Fruit fly (Drosophila melanogaster) whole organism, embryonic: Measurements from ENCODE around the gene scramb2.

Experiments
- ATbp ChIP-seq: fragments of 200-800 bp; sonication (Bioruptor generic); optimal IDR thresholded peaks from 2 replicates; lab custom pipeline; 2017; ENCODE audit warnings: missing biosample characterization, mild to moderate bottlenecking, missing genetic modification characterization, missing genetic modification reagents
- Ada2b ChIP-seq: fragments of 200-800 bp; sonication (Bioruptor generic); IDR thresholded peaks from 2 replicates; pipeline ENCODE4 v1.3.6; 2022; ENCODE audit warnings: missing biosample characterization, missing genetic modification characterization
- Aef1 ChIP-seq: fragments of 200-800 bp; sonication (Bioruptor generic); IDR thresholded peaks from 3 replicates; pipeline ENCODE4 v1.3.6; 2022; ENCODE audit warnings: missing biosample characterization, missing genetic modification characterization
- Atf3 ChIP-seq: fragments of 200-800 bp; sonication (Bioruptor generic); optimal IDR thresholded peaks from 3 replicates; lab custom pipeline; 2016; ENCODE audit warnings: missing biosample characterization, missing genetic modification characterization
- CG1024 ChIP-seq: fragments of 200-800 bp; sonication (Bioruptor generic); IDR thresholded peaks from 2 replicates; pipeline ENCODE4 v1.3.6; 2022; ENCODE audit warnings: missing biosample characterization, missing genetic modification characterization
- CG11504 ChIP-seq: fragments of 200-800 bp; sonication (Bioruptor generic); optimal IDR thresholded peaks from 3 replicates; lab custom pipeline; 2019; ENCODE audit warnings: missing biosample characterization, mild to moderate bottlenecking, missing genetic modification characterization, moderate library complexity
- CG12744 ChIP-seq: fragments of 200-800 bp; sonication (Bioruptor generic); optimal IDR thresholded peaks from 2 replicates; lab custom pipeline; 2016; ENCODE audit warnings: missing biosample characterization, missing genetic modification characterization
- CG16815 ChIP-seq: fragments of 200-800 bp; sonication (Bioruptor generic); optimal IDR thresholded peaks from 3 replicates; lab custom pipeline; 2017; ENCODE audit warnings: missing biosample characterization, mild to moderate bottlenecking, missing genetic modification characterization
- CG17385 ChIP-seq: fragments of 200-800 bp; sonication (Bioruptor generic); optimal IDR thresholded peaks from 3 replicates; lab custom pipeline; 2018; ENCODE audit warnings: missing biosample characterization, mild to moderate bottlenecking, missing genetic modification characterization
- CG17568 ChIP-seq: fragments of 200-800 bp; sonication (Bioruptor generic); optimal IDR thresholded peaks from 2 replicates; lab custom pipeline; 2018; ENCODE audit warnings: missing biosample characterization, mild to moderate bottlenecking, missing genetic modification characterization, moderate library complexity
- CG4707 ChIP-seq: fragments of 200-800 bp; sonication (Bioruptor generic); optimal IDR thresholded peaks from 2 replicates; lab custom pipeline; 2018; ENCODE audit warnings: missing biosample characterization, mild to moderate bottlenecking, missing genetic modification characterization, moderate library complexity
- CG6791 ChIP-seq: fragments of 200-800 bp; sonication (Bioruptor generic); IDR thresholded peaks from 3 replicates; pipeline ENCODE4 v1.3.6; 2022; ENCODE audit warnings: missing biosample characterization, missing genetic modification characterization; ENCODE audit not compliant: partially characterized antibody
- CG8944 ChIP-seq: fragments of 200-800 bp; sonication (Bioruptor generic); optimal IDR thresholded peaks from 3 replicates; lab custom pipeline; 2016; ENCODE audit warnings: missing biosample characterization, missing genetic modification characterization
- CG9727 ChIP-seq: fragments of 200-800 bp; sonication (Bioruptor generic); optimal IDR thresholded peaks from 3 replicates; lab custom pipeline; 2017; ENCODE audit warnings: missing biosample characterization, mild to moderate bottlenecking, missing genetic modification characterization
- CG9817 ChIP-seq: fragments of 200-800 bp; sonication (Bioruptor generic); optimal IDR thresholded peaks from 2 replicates; lab custom pipeline; 2018; ENCODE audit warnings: missing biosample characterization, mild to moderate bottlenecking, missing genetic modification characterization, moderate library complexity
- Camta ChIP-seq: fragments of 200-800 bp; sonication (Bioruptor generic); optimal IDR thresholded peaks from 2 replicates; lab custom pipeline; 2016; ENCODE audit warnings: missing biosample characterization, missing genetic modification characterization
- Chrac-16 ChIP-seq: fragments of 200-800 bp; sonication (Bioruptor generic); optimal IDR thresholded peaks from 3 replicates; lab custom pipeline; 2016; ENCODE audit warnings: missing biosample characterization, missing genetic modification characterization
- Dip3 ChIP-seq: fragments of 200-800 bp; sonication (Bioruptor generic); optimal IDR thresholded peaks from 3 replicates; lab custom pipeline; 2016; ENCODE audit warnings: missing biosample characterization, missing genetic modification characterization
- ERR ChIP-seq: fragments of 200-800 bp; sonication (Bioruptor generic); optimal IDR thresholded peaks from 2 replicates; lab custom pipeline; 2016; ENCODE audit warnings: missing biosample characterization, missing genetic modification characterization
- Hmx ChIP-seq: fragments of 200-800 bp; sonication (Bioruptor generic); optimal IDR thresholded peaks from 2 replicates; lab custom pipeline; 2016; ENCODE audit warnings: missing biosample characterization, missing genetic modification characterization
- Lpt ChIP-seq: fragments of >200 bp; optimal IDR thresholded peaks from 2 replicates; lab custom pipeline; 2018; ENCODE audit warnings: missing biosample characterization, missing genetic modification characterization
- Mrtf ChIP-seq: fragments of 200-800 bp; sonication (Bioruptor generic); IDR thresholded peaks from 3 replicates; pipeline ENCODE4 v1.3.6; 2022; ENCODE audit warnings: missing biosample characterization, missing genetic modification characterization
- Nf-YB ChIP-seq: fragments of 200-800 bp; sonication (Bioruptor generic); optimal IDR thresholded peaks from 3 replicates; lab custom pipeline; 2019; ENCODE audit warnings: missing biosample characterization, mild to moderate bottlenecking, missing genetic modification characterization, moderate library complexity
- Pdp1 ChIP-seq, 2 experiments: fragments of 200-800 bp; sonication (Bioruptor generic); optimal IDR thresholded peaks; 3 replicates each; lab custom pipeline; 2016; ENCODE audit warnings: missing biosample characterization in 2 of 2, missing genetic modification characterization in 2 of 2, mild to moderate bottlenecking in 1 of 2, moderate library complexity in 1 of 2
- Stat92E ChIP-seq, 3 experiments: fragments of >200 bp in 2 of 3; fragments of 200-800 bp in 1 of 3; sonication (Bioruptor generic) in 1 of 3; optimal IDR thresholded peaks; 2 replicates each; lab custom pipeline; 2017 to 2019; ENCODE audit warnings: missing biosample characterization in 3 of 3, missing genetic modification characterization in 3 of 3, mild to moderate bottlenecking in 1 of 3, moderate library complexity in 1 of 3
- amos ChIP-seq: fragments of 200-800 bp; sonication (Bioruptor generic); IDR thresholded peaks from 2 replicates; pipeline ENCODE4 v1.3.6; 2022; ENCODE audit warnings: missing biosample characterization, missing genetic modification characterization; ENCODE audit not compliant: partially characterized antibody
- bsh ChIP-seq, 2 experiments: fragments of 200-800 bp; sonication (Bioruptor generic); optimal IDR thresholded peaks; 2 replicates each; lab custom pipeline; 2017 to 2018; ENCODE audit warnings: mild to moderate bottlenecking in 2 of 2, missing biosample characterization in 2 of 2, missing genetic modification characterization in 2 of 2, moderate library complexity in 1 of 2
- cato ChIP-seq: fragments of 200-800 bp; sonication (Bioruptor generic); optimal IDR thresholded peaks from 2 replicates; lab custom pipeline; 2016; ENCODE audit warnings: missing biosample characterization, missing genetic modification characterization, borderline replicate concordance
- cg ChIP-seq: fragments of 200-800 bp; sonication (Bioruptor generic); optimal IDR thresholded peaks from 3 replicates; lab custom pipeline; 2019; ENCODE audit warnings: missing biosample characterization, mild to moderate bottlenecking, missing genetic modification characterization, moderate library complexity
- cwo ChIP-seq: fragments of 200-800 bp; sonication (Bioruptor generic); optimal IDR thresholded peaks from 3 replicates; lab custom pipeline; 2017; ENCODE audit warnings: missing biosample characterization, missing genetic modification characterization, mild to moderate bottlenecking, moderate library complexity, missing genetic modification reagents
- dimm ChIP-seq: fragments of 200-800 bp; sonication (Bioruptor generic); IDR thresholded peaks from 2 replicates; pipeline ENCODE4 v1.3.6; 2022; ENCODE audit warnings: missing biosample characterization, missing genetic modification characterization
- disco-r ChIP-seq: fragments of 200-800 bp; sonication (Bioruptor generic); optimal IDR thresholded peaks from 2 replicates; lab custom pipeline; 2016; ENCODE audit warnings: missing biosample characterization, missing genetic modification characterization
- fd102C ChIP-seq: fragments of 200-800 bp; sonication (Bioruptor generic); optimal IDR thresholded peaks from 2 replicates; lab custom pipeline; 2018; ENCODE audit warnings: missing biosample characterization, mild to moderate bottlenecking, missing genetic modification characterization, moderate library complexity
- gcm2 ChIP-seq: fragments of 200-800 bp; sonication (Bioruptor generic); optimal IDR thresholded peaks from 2 replicates; lab custom pipeline; 2016; ENCODE audit warnings: missing biosample characterization, missing genetic modification characterization
- ham ChIP-seq: fragments of 200-800 bp; sonication (Bioruptor generic); IDR thresholded peaks from 2 replicates; pipeline ENCODE4 v1.3.6; 2022; ENCODE audit warnings: missing biosample characterization, missing genetic modification characterization
- hbn ChIP-seq: fragments of 200-800 bp; sonication (Bioruptor generic); IDR thresholded peaks from 2 replicates; pipeline ENCODE4 v1.3.6; 2022; ENCODE audit warnings: missing biosample characterization, missing genetic modification characterization; ENCODE audit not compliant: partially characterized antibody
- hth ChIP-seq: fragments of >200 bp; optimal IDR thresholded peaks from 2 replicates; lab custom pipeline; 2017; ENCODE audit warnings: inconsistent platforms
- org-1 ChIP-seq: fragments of 200-800 bp; sonication (Bioruptor generic); optimal IDR thresholded peaks from 2 replicates; lab custom pipeline; 2017; ENCODE audit warnings: missing biosample characterization, missing genetic modification characterization
- peb ChIP-seq: fragments of 200-800 bp; sonication (Bioruptor generic); IDR thresholded peaks from 2 replicates; pipeline ENCODE4 v1.3.6; 2022; ENCODE audit warnings: missing biosample characterization, missing genetic modification characterization
- pnt ChIP-seq: fragments of 200-800 bp; sonication (Bioruptor generic); optimal IDR thresholded peaks from 3 replicates; lab custom pipeline; 2016; ENCODE audit warnings: missing biosample characterization, missing genetic modification characterization
- repo ChIP-seq: fragments of 200-800 bp; sonication (Bioruptor generic); optimal IDR thresholded peaks from 2 replicates; lab custom pipeline; 2016; ENCODE audit warnings: missing biosample characterization, missing genetic modification characterization
- salm ChIP-seq: fragments of 200-800 bp; sonication (Bioruptor generic); optimal IDR thresholded peaks from 2 replicates; lab custom pipeline; 2018; ENCODE audit warnings: missing biosample characterization, mild to moderate bottlenecking, missing genetic modification characterization
- scrt ChIP-seq: fragments of 200-800 bp; sonication (Bioruptor generic); optimal IDR thresholded peaks from 2 replicates; lab custom pipeline; 2018; ENCODE audit warnings: missing biosample characterization, mild to moderate bottlenecking, missing genetic modification characterization, moderate library complexity
- sim ChIP-seq: fragments of 200-800 bp; sonication (Bioruptor generic); IDR thresholded peaks from 2 replicates; pipeline ENCODE4 v1.3.6; 2022; ENCODE audit warnings: missing biosample characterization, missing genetic modification characterization
- ssp ChIP-seq: fragments of 200-800 bp; sonication (Bioruptor generic); IDR thresholded peaks from 2 replicates; pipeline ENCODE4 v1.3.6; 2022; ENCODE audit warnings: missing biosample characterization, missing genetic modification characterization
- tna ChIP-seq: fragments of 200-800 bp; sonication (Bioruptor generic); IDR thresholded peaks from 2 replicates; pipeline ENCODE4 v1.3.6; 2022; ENCODE audit warnings: missing biosample characterization, missing genetic modification characterization; ENCODE audit not compliant: partially characterized antibody
- wdn ChIP-seq: fragments of 200-800 bp; sonication (Bioruptor generic); IDR thresholded peaks from 2 replicates; pipeline ENCODE4 v1.3.6; 2022; ENCODE audit warnings: missing biosample characterization, missing genetic modification characterization
- wek ChIP-seq: fragments of 200-800 bp; sonication (Bioruptor generic); optimal IDR thresholded peaks from 3 replicates; lab custom pipeline; 2018; ENCODE audit warnings: missing biosample characterization, mild to moderate bottlenecking, missing genetic modification characterization, moderate library complexity

scramb2 gene

DNA sequence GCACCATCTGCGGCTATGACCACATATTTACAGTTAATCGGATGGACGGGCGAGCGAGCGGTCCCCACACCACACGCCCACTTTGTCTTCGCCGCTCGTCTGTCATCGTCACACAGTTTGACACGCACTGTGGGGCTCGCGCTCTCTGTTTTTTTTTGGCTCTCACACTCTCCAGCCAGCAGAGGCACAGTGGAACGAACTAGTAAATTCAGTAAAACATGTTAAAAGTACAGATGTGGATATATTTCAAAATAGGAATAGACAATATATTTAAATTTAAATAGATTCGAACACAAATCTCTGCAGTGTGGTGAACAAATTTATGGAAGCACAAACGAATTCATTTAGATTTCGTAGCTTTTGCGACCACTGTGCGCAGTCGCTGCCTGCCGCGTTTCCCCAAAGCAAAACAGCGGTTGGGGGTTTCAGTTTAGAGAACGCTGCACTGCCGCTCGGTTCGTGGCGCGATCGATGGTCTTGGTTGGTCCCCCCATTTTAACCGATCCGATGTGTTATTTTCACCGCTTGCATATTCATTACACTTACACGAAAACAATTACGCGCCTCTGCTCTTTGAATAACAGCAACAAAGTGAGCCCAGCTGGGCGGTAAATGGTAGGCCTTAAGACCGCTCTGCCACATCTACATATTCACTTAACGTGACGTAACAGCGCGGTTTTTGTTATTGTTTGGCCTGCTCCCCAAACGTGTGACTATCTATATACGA is 34.7 kb upstream of the scramb2 start (continued):
- TF ChIP-seq ATbp (peak; percentile 99), CG9817 (peak; percentile 97), dimm (GFP tag; lab: Robert Waterston, UW) (no peak; the same call in 1 of the 2 replicates), wdn (peak; percentile 98), scrt (peak; percentile 98), Pdp1 (GFP tag; optimal IDR thresholded peaks at IDR 0.05; lab: Kevin White, UChicago) (peak; percentile 84 to 98), tna (GFP tag; lab: Robert Waterston, UW) (peak; percentile 85), Hmx (GFP tag; lab: Kevin White, UChicago) (peak; percentile 94), peb (peak; percentile 96), ssp (GFP tag; lab: Robert Waterston, UW) (peak; percentile 92), repo (GFP tag; lab: Kevin White, UChicago) (peak; percentile 91), hth (no peak), CG9727 (peak; percentile 98), Chrac-16 (GFP tag; lab: Kevin White, UChicago) (peak; percentile 99), sim (GFP tag; lab: Robert Waterston, UW) (peak; percentile 98), cg (GFP tag; lab: Kevin White, UChicago) (peak; percentile 72), CG16815 (peak; percentile 97), Ada2b (GFP tag; lab: Robert Waterston, UW) (peak; percentile 99), Lpt (no peak), CG12744 (GFP tag; lab: Kevin White, UChicago) (peak; percentile 96), Nf-YB (GFP tag; lab: Kevin White, UChicago) (peak; percentile 88), ERR (GFP tag; lab: Kevin White, UChicago) (peak; percentile 95), CG17385 (GFP tag; lab: Kevin White, UChicago) (peak; percentile 97), bsh (GFP tag; optimal IDR thresholded peaks at IDR 0.05; lab: Kevin White, UChicago) (peak; percentile 98 to 99), amos (GFP tag; lab: Robert Waterston, UW) (peak; percentile 58; the same call in 1 of the 2 replicates), CG17568 (peak; percentile 98), Mrtf (GFP tag; lab: Robert Waterston, UW) (peak; percentile 97; the same call in 2 of the 3 replicates), Aef1 (GFP tag; lab: Robert Waterston, UW) (peak; percentile 98), ham (GFP tag; lab: Robert Waterston, UW) (peak; percentile 94), CG6791 (GFP tag; lab: Robert Waterston, UW) (peak; percentile 80; the same call in 2 of the 3 replicates), hbn (GFP tag; lab: Robert Waterston, UW) (0 out of 2 replicates have a peak, but pooled peaks have one; percentile 29), org-1 (peak; percentile 98), salm (peak; percentile 98), Camta (GFP tag; lab: Kevin White, UChicago) (peak; percentile 94), Stat92E (GFP tag; optimal IDR thresholded peaks at IDR 0.05; lab: Kevin White, UChicago) (peak in 1 of 3 experiments; percentile 86), CG8944 (GFP tag; lab: Kevin White, UChicago) (peak; percentile 92), CG4707 (GFP tag; lab: Kevin White, UChicago) (peak; percentile 99), gcm2 (peak; percentile 97), Dip3 (GFP tag; lab: Kevin White, UChicago) (peak; percentile 97), fd102C (GFP tag; lab: Kevin White, UChicago) (peak; percentile 66), wek (peak; percentile 93), CG1024 (GFP tag; lab: Robert Waterston, UW) (peak; percentile 95), cato (GFP tag; lab: Kevin White, UChicago) (peak; percentile 97), pnt (GFP tag; lab: Kevin White, UChicago) (peak; percentile 91), disco-r (GFP tag; lab: Kevin White, UChicago) (peak; percentile 95), cwo (GFP tag; lab: Kevin White, UChicago) (peak; percentile 98), CG11504 (tag; lab: Kevin White, UChicago) (peak; percentile 97), Atf3 (GFP tag; lab: Kevin White, UChicago) (peak; percentile 92)
